Worm (Caenorhabditis elegans): ENCODE measurements around the gene ZK721.3.

The ZK721.3 gene

ce11 chrX:8744192-8744985 is 39.9 kb upstream of the ZK721.3 start:
- no peak for TF ChIP-seq sdc-2 (tag; optimal IDR thresholded peaks at IDR 0.05)
- no peak for TF ChIP-seq zip-5 (tag; optimal IDR thresholded peaks at IDR 0.05)
- TF ChIP-seq lim-6 (tag; optimal IDR thresholded peaks at IDR 0.05), result no peak
- TF ChIP-seq tbx-2 (tag; optimal IDR thresholded peaks at IDR 0.05), result no peak
- no peak for TF ChIP-seq nhr-11 (tag; optimal IDR thresholded peaks at IDR 0.05)
- TF ChIP-seq K09A11.1 (tag; optimal IDR thresholded peaks at IDR 0.05; ENCODE audit: insufficient read depth), result no peak
- no peak for TF ChIP-seq ceh-31 (tag; optimal IDR thresholded peaks at IDR 0.05)
- no peak for TF ChIP-seq ceh-9 (tag; optimal IDR thresholded peaks at IDR 0.05)
- TF ChIP-seq C08G9.2 (tag; optimal IDR thresholded peaks at IDR 0.05), result no peak
- TF ChIP-seq dve-1 (tag; optimal IDR thresholded peaks at IDR 0.05), result no peak
- TF ChIP-seq pag-3 (tag; optimal IDR thresholded peaks at IDR 0.05; ENCODE audit: borderline replicate concordance), result no peak
- TF ChIP-seq unc-86 (tag; optimal IDR thresholded peaks at IDR 0.05), result no peak
- TF ChIP-seq pqm-1 (tag; optimal IDR thresholded peaks at IDR 0.05), result no peak
- no peak for TF ChIP-seq ceh-24 (tag; optimal IDR thresholded peaks at IDR 0.05)
- no peak for TF ChIP-seq hlh-15 (tag; optimal IDR thresholded peaks at IDR 0.05)
- no peak for TF ChIP-seq syd-9 (tag; optimal IDR thresholded peaks at IDR 0.05)

- TF ChIP-seq ceh-19 (GFP tag; optimal IDR thresholded peaks at IDR 0.05) (no peak), C08G9.2 (tag; optimal IDR thresholded peaks at IDR 0.05) (no peak)
Measured at ce11 chrX:8745524-8745923, 38.8 kb upstream of the ZK721.3 start.

ce11 chrX:8750209-8750608 is 34.1 kb upstream of the ZK721.3 start:
- no peak for TF ChIP-seq ets-4 (tag; optimal IDR thresholded peaks at IDR 0.05)
- peak; percentile 95 for TF ChIP-seq elt-2 (tag; optimal IDR thresholded peaks at IDR 0.05)

ce11 chrX:8750660-8751059 is 33.7 kb upstream of the ZK721.3 start, which contains the start of gene asns-2:
asns-2 (minus strand) TSS chrX:8750941.
- TF ChIP-seq ceh-2 (tag; optimal IDR thresholded peaks at IDR 0.05) (no peak), pha-4 (tag; optimal IDR thresholded peaks at IDR 0.05) (no peak), nhr-11 (tag; optimal IDR thresholded peaks at IDR 0.05) (no peak), dmd-4 (tag; optimal IDR thresholded peaks at IDR 0.05; ENCODE audit: borderline replicate concordance) (no peak), odd-2 (tag; optimal IDR thresholded peaks at IDR 0.05) (no peak), C08G9.2 (tag; optimal IDR thresholded peaks at IDR 0.05) (no peak), ets-4 (tag; optimal IDR thresholded peaks at IDR 0.05) (no peak), fkh-6 (tag; optimal IDR thresholded peaks at IDR 0.05) (no peak), che-1 (tag; optimal IDR thresholded peaks at IDR 0.05) (no peak), hlh-13 (GFP tag; optimal IDR thresholded peaks at IDR 0.05) (no peak), lin-11 (tag; optimal IDR thresholded peaks at IDR 0.05) (no peak), hlh-6 (tag; optimal IDR thresholded peaks at IDR 0.05) (no peak), ztf-16 (tag; optimal IDR thresholded peaks at IDR 0.05) (no peak), dve-1 (tag; optimal IDR thresholded peaks at IDR 0.05) (no peak), pros-1 (tag; optimal IDR thresholded peaks at IDR 0.05) (no peak), ceh-14 (tag; optimal IDR thresholded peaks at IDR 0.05) (no peak), ceh-19 (GFP tag; optimal IDR thresholded peaks at IDR 0.05) (no peak), ceh-45 (GFP tag; IDR thresholded peaks at IDR 0.05) (no peak), tbx-7 (tag; optimal IDR thresholded peaks at IDR 0.05) (no peak)

ce11 chrX:8752546-8752945 is 31.8 kb upstream of the ZK721.3 start:
- TF ChIP-seq ceh-19 (GFP tag; optimal IDR thresholded peaks at IDR 0.05), result no peak
- TF ChIP-seq hlh-30 (tag; optimal IDR thresholded peaks at IDR 0.05; ENCODE audit: insufficient read depth), result peak; percentile 44
- TF ChIP-seq ceh-30 (tag; optimal IDR thresholded peaks at IDR 0.05), result no peak
- no peak for TF ChIP-seq K02D7.2 (tag; optimal IDR thresholded peaks at IDR 0.05)
- no peak for TF ChIP-seq mec-3 (tag; optimal IDR thresholded peaks at IDR 0.05; ENCODE audit: borderline replicate concordance)
- no peak for TF ChIP-seq sox-4 (tag; optimal IDR thresholded peaks at IDR 0.05)
- TF ChIP-seq sdc-2 (tag; optimal IDR thresholded peaks at IDR 0.05), result no peak
- peak; percentile 47 for TF ChIP-seq elt-2 (tag; optimal IDR thresholded peaks at IDR 0.05)
- no peak for TF ChIP-seq ama-1 (optimal IDR thresholded peaks at IDR 0.05)
- no peak for TF ChIP-seq pha-4 (tag; optimal IDR thresholded peaks at IDR 0.05)
- TF ChIP-seq C08G9.2 (tag; optimal IDR thresholded peaks at IDR 0.05), result no peak
- TF ChIP-seq ceh-14 (tag; optimal IDR thresholded peaks at IDR 0.05), result no peak
- TF ChIP-seq Y22D7AL.16 (tag; optimal IDR thresholded peaks at IDR 0.05), result no peak
- TF ChIP-seq elt-4 (tag; optimal IDR thresholded peaks at IDR 0.05), result no peak
- TF ChIP-seq ttx-3 (tag; optimal IDR thresholded peaks at IDR 0.05), result no peak
- no peak for TF ChIP-seq zip-5 (tag; optimal IDR thresholded peaks at IDR 0.05)
- TF ChIP-seq pat-9 (tag; optimal IDR thresholded peaks at IDR 0.05), result no peak
- no peak for TF ChIP-seq ceh-6 (GFP tag; optimal IDR thresholded peaks at IDR 0.05)

Data from whole organism, late embryonic.